Worm (Caenorhabditis elegans): ENCODE data around the gene srw-15.

srw-15 gene

DNA sequence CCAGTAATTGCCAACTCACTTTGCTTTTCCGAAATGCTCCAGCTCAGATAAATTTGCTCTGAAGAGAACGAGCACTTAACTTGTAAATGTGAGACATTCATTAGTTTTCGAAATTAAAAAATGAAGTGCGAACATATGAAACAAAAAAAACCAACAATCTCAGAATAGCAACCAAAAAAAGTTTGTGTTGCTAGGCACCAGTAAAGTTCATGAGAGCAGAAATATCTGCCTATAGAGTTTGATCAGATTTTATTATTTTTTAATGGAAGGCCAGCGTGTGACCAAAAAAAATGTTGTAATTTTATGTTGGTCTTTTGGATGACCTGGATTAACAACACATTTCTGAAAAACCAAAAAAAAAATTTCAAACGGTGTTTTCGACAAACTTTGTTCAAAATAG lies 33.8 kb downstream of the srw-15 start, which contains the start of gene M01B2.12:
M01B2.12 (minus strand) TSS at position 101 of the 400 bp plus-strand sequence.
- TF ChIP-seq ztf-4 (tag; optimal IDR thresholded peaks at IDR 0.05) (no peak), ama-1 (optimal IDR thresholded peaks at IDR 0.05) (no peak)

- TF ChIP-seq nhr-28 (tag; optimal IDR thresholded peaks at IDR 0.05): no peak
- no peak for TF ChIP-seq fkh-2 (tag; optimal IDR thresholded peaks at IDR 0.05)
- no peak for TF ChIP-seq fkh-10 (GFP tag; optimal IDR thresholded peaks at IDR 0.05)
- TF ChIP-seq sea-2 (GFP tag; optimal IDR thresholded peaks at IDR 0.05): no peak
- TF ChIP-seq lin-39 (tag; optimal IDR thresholded peaks at IDR 0.05): no peak
- TF ChIP-seq eor-1 (tag; optimal IDR thresholded peaks at IDR 0.05): no peak
- no peak for TF ChIP-seq ztf-11 (tag; optimal IDR thresholded peaks at IDR 0.05)
- no peak for TF ChIP-seq lsy-12 (tag; optimal IDR thresholded peaks at IDR 0.05)
- TF ChIP-seq ZK546.5 (tag; optimal IDR thresholded peaks at IDR 0.05): no peak
- TF ChIP-seq tbx-2 (tag; optimal IDR thresholded peaks at IDR 0.05): no peak
- no peak for TF ChIP-seq egl-5 (tag; optimal IDR thresholded peaks at IDR 0.05)
- TF ChIP-seq pqm-1 (tag; optimal IDR thresholded peaks at IDR 0.05): no peak
- no peak for TF ChIP-seq daf-12 (tag; optimal IDR thresholded peaks at IDR 0.05)
Measured at ce11 chrV:15265814-15266213, 35.5 kb downstream of the srw-15 start, which contains the start of gene M01B2.13. Gene M01B2.13, minus strand, starts transcription at chrV:15265914.

ce11 chrV:15267405-15267804 lies 37.1 kb downstream of the srw-15 start, which contains the start of gene T10H4.13:
Gene T10H4.13, minus strand, starts transcription at chrV:15267505.
- no peak for TF ChIP-seq sea-2 (GFP tag; optimal IDR thresholded peaks at IDR 0.05)

DNA sequence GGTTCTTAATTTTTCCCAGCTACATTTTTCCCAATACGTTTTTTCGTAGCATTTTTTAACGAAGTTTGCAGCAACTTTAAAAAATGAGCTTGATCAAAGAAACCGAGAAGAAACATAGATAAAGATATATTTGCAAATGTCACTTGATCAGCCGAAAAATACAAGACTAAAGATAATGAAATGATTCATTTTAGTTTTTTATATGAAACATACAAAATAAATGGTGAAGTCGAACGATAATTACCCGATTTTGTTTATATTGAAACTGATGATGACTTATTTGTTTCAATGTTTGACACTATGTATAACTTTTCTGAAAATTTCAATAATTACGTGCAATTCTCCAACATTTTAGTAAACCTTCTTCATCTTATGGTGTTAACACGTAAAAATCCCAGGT lies 38.0 kb downstream of the srw-15 start, which contains the start of gene srw-22:
srw-22 (plus strand) TSS at position 301 of the 400 bp plus-strand sequence.
- no peak for TF ChIP-seq fos-1 (tag; optimal IDR thresholded peaks at IDR 0.05)
- no peak for TF ChIP-seq ztf-11 (tag; optimal IDR thresholded peaks at IDR 0.05)
- no peak for TF ChIP-seq fkh-2 (tag; optimal IDR thresholded peaks at IDR 0.05)
- TF ChIP-seq aly-2 (tag; optimal IDR thresholded peaks at IDR 0.05): no peak
- no peak for TF ChIP-seq nhr-76 (tag; optimal IDR thresholded peaks at IDR 0.05)
- no peak for TF ChIP-seq unc-62 (GFP tag; optimal IDR thresholded peaks at IDR 0.05)
- no peak for TF ChIP-seq fkh-10 (GFP tag; optimal IDR thresholded peaks at IDR 0.05)
- no peak for TF ChIP-seq nhr-237 (tag; optimal IDR thresholded peaks at IDR 0.05)
- no peak for TF ChIP-seq ceh-16 (tag; optimal IDR thresholded peaks at IDR 0.05)
- TF ChIP-seq ceh-9 (tag; optimal IDR thresholded peaks at IDR 0.05): no peak
- no peak for TF ChIP-seq nhr-67 (tag; optimal IDR thresholded peaks at IDR 0.05)
- TF ChIP-seq skn-1 (tag; optimal IDR thresholded peaks at IDR 0.05): no peak
- no peak for TF ChIP-seq elt-3 (tag; optimal IDR thresholded peaks at IDR 0.05)
- TF ChIP-seq zag-1 (tag; optimal IDR thresholded peaks at IDR 0.05): no peak

- TF ChIP-seq nhr-11 (tag; optimal IDR thresholded peaks at IDR 0.05): no peak
- TF ChIP-seq snpc-4 (tag; optimal IDR thresholded peaks at IDR 0.05): no peak
- no peak for TF ChIP-seq unc-62 (GFP tag; optimal IDR thresholded peaks at IDR 0.05)
- no peak for TF ChIP-seq ceh-82 (tag; optimal IDR thresholded peaks at IDR 0.05)
- TF ChIP-seq lin-39 (tag; optimal IDR thresholded peaks at IDR 0.05): no peak
- TF ChIP-seq eor-1 (tag; optimal IDR thresholded peaks at IDR 0.05): no peak
- TF ChIP-seq ztf-4 (tag; optimal IDR thresholded peaks at IDR 0.05): no peak
- TF ChIP-seq egl-5 (tag; optimal IDR thresholded peaks at IDR 0.05): no peak
- TF ChIP-seq elt-1 (tag; optimal IDR thresholded peaks at IDR 0.05): no peak
- no peak for TF ChIP-seq ZK546.5 (tag; optimal IDR thresholded peaks at IDR 0.05)
- TF ChIP-seq nhr-77 (tag; optimal IDR thresholded peaks at IDR 0.05): no peak
- TF ChIP-seq fkh-2 (tag; optimal IDR thresholded peaks at IDR 0.05): no peak
Measured at ce11 chrV:15272263-15272662, 41.9 kb downstream of the srw-15 start, which contains the start of gene T10H4.4. Gene T10H4.4, minus strand, starts transcription at chrV:15272363.

DNA sequence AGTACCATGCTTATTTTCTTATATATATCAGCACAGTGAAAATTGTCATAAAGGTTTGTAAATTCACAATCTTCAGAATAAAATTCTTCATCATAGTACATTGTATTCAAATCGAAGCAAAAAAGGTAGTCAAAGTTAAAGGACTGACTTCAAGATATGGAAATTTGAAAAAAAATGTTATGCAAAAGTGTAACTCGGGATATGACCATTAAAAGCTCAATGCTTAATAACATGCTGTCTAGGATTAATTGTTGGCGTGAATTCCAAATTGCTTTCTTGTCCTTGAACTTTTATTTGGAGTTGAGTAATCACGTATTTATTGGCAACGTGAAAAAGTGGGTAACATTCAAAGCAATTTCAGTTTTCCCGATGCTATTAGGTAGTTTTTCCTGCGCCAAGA lies 44.4 kb downstream of the srw-15 start, which contains the start of gene srw-16:
srw-16 (minus strand) TSS at position 101 of the 400 bp plus-strand sequence.
- TF ChIP-seq mml-1 (tag; optimal IDR thresholded peaks at IDR 0.05): no peak
- no peak for TF ChIP-seq skn-1 (tag; optimal IDR thresholded peaks at IDR 0.05)
- TF ChIP-seq nhr-25 (tag; optimal IDR thresholded peaks at IDR 0.05): no peak
- TF ChIP-seq elt-2 (tag; optimal IDR thresholded peaks at IDR 0.05): no peak
- TF ChIP-seq nhr-43 (tag; optimal IDR thresholded peaks at IDR 0.05; ENCODE audit: poor library complexity, severe bottlenecking): no peak
- TF ChIP-seq ztf-4 (tag; optimal IDR thresholded peaks at IDR 0.05): no peak
- no peak for TF ChIP-seq pha-4 (tag; optimal IDR thresholded peaks at IDR 0.05)
- TF ChIP-seq fkh-10 (GFP tag; optimal IDR thresholded peaks at IDR 0.05): no peak
- no peak for TF ChIP-seq nhr-11 (tag; optimal IDR thresholded peaks at IDR 0.05)
- no peak for TF ChIP-seq ZK546.5 (tag; optimal IDR thresholded peaks at IDR 0.05)

Measured in whole organism, L3 larva.